Fruit fly (Drosophila melanogaster): ENCODE measurements around the gene subdued.

subdued gene

DNA sequence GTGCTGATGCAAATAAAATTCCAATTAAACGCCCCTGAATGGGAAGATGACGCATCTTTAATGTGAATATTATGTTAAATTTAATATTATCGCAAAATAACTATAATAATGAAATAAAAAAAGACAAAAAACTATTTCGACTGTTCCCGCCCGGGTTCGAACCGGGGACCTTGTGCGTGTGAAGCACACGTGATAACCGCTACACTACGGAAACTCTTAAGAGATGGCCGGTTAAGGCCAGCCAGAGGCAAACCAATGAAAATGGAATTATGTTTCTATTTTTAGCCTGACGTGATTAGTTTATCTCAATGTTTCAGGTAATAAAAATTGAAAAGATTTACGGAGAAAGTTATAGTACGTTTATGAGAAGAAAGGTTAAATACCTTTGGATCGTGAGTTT lies 29.6 kb upstream of the subdued start (continued):
- TF ChIP-seq lab (GFP tag; optimal IDR thresholded peaks at IDR 0.05), result no peak
- no peak for TF ChIP-seq ken (GFP tag; IDR thresholded peaks at IDR 0.05)
- no peak for TF ChIP-seq Rx (GFP tag; IDR thresholded peaks at IDR 0.05)
- peak; percentile 71; the same call in 1 of the 2 replicates for TF ChIP-seq amos (GFP tag; IDR thresholded peaks at IDR 0.05; ENCODE audit: partially characterized antibody)
- TF ChIP-seq Opbp (GFP tag; IDR thresholded peaks at IDR 0.05; ENCODE audit: partially characterized antibody), result peak; percentile 76; the same call in 2 of the 3 replicates
- TF ChIP-seq CG6272 (GFP tag; IDR thresholded peaks at IDR 0.05), result no peak
- TF ChIP-seq Ssrp (tag; optimal IDR thresholded peaks at IDR 0.05), result no peak
- TF ChIP-seq CG1233 (GFP tag; optimal IDR thresholded peaks at IDR 0.05), result no peak
- TF ChIP-seq CG15696 (tag; optimal IDR thresholded peaks at IDR 0.05), result no peak
- no peak for TF ChIP-seq fd64A (GFP tag; optimal IDR thresholded peaks at IDR 0.05)
- TF ChIP-seq dysf (GFP tag; IDR thresholded peaks at IDR 0.05), result no peak
- TF ChIP-seq gce (GFP tag; IDR thresholded peaks at IDR 0.05), result no peak
- TF ChIP-seq disco-r (GFP tag; optimal IDR thresholded peaks at IDR 0.05), result no peak
- no peak for TF ChIP-seq ac (GFP tag; optimal IDR thresholded peaks at IDR 0.05)
- TF ChIP-seq usp (GFP tag; optimal IDR thresholded peaks at IDR 0.05), result no peak
- no peak for TF ChIP-seq kay (GFP tag; optimal IDR thresholded peaks at IDR 0.05)
- TF ChIP-seq bigmax (GFP tag; optimal IDR thresholded peaks at IDR 0.05), result no peak
- TF ChIP-seq CG3995 (GFP tag; optimal IDR thresholded peaks at IDR 0.05), result no peak
- no peak for TF ChIP-seq CG2116 (GFP tag; optimal IDR thresholded peaks at IDR 0.05)
- no peak for TF ChIP-seq fd102C (GFP tag; optimal IDR thresholded peaks at IDR 0.05)
- no peak for TF ChIP-seq CG14710 (tag; optimal IDR thresholded peaks at IDR 0.05)
- no peak for TF ChIP-seq org-1 (GFP tag; optimal IDR thresholded peaks at IDR 0.05)
- no peak for TF ChIP-seq E2f2 (GFP tag; IDR thresholded peaks at IDR 0.05)
- TF ChIP-seq CG12104 (GFP tag; optimal IDR thresholded peaks at IDR 0.05), result peak; percentile 16
- no peak for TF ChIP-seq Fer1 (GFP tag; optimal IDR thresholded peaks at IDR 0.05)
- TF ChIP-seq CG17829 (tag; optimal IDR thresholded peaks at IDR 0.05), result no peak
- TF ChIP-seq ato (GFP tag; IDR thresholded peaks at IDR 0.05; ENCODE audit: partially characterized antibody), result peak; percentile 50; the same call in 1 of the 2 replicates
- TF ChIP-seq CG14441 (GFP tag; IDR thresholded peaks at IDR 0.05), result no peak
- TF ChIP-seq CG1529 (GFP tag; optimal IDR thresholded peaks at IDR 0.05), result no peak
- TF ChIP-seq tna (GFP tag; IDR thresholded peaks at IDR 0.05; ENCODE audit: partially characterized antibody), result peak; percentile 58; the same call in 1 of the 2 replicates
- TF ChIP-seq CG6854 (GFP tag; optimal IDR thresholded peaks at IDR 0.05), result no peak
- TF ChIP-seq CG34376 (GFP tag; optimal IDR thresholded peaks at IDR 0.05), result no peak
- no peak for TF ChIP-seq nerfin-2 (GFP tag; IDR thresholded peaks at IDR 0.05; ENCODE audit: partially characterized antibody)
- TF ChIP-seq CTCF (GFP tag; optimal IDR thresholded peaks at IDR 0.05), result no peak
- no peak for TF ChIP-seq CG11504 (tag; optimal IDR thresholded peaks at IDR 0.05)
- TF ChIP-seq knrl (GFP tag; IDR thresholded peaks at IDR 0.05; ENCODE audit: partially characterized antibody), result peak; percentile 38; the same call in 1 of the 3 replicates
- no peak for TF ChIP-seq sd (tag; optimal IDR thresholded peaks at IDR 0.05)
- no peak for TF ChIP-seq CG12219 (GFP tag; optimal IDR thresholded peaks at IDR 0.05)
- TF ChIP-seq Fer3 (tag; optimal IDR thresholded peaks at IDR 0.05), result no peak
- 0 out of 3 replicates have a peak, but pooled peaks have one; percentile 32 for TF ChIP-seq CG14860 (GFP tag; IDR thresholded peaks at IDR 0.05; ENCODE audit: partially characterized antibody)
- TF ChIP-seq gcm2 (GFP tag; optimal IDR thresholded peaks at IDR 0.05), result no peak
- TF ChIP-seq CG8281 (tag; optimal IDR thresholded peaks at IDR 0.05), result no peak
- TF ChIP-seq MESR4 (GFP tag; optimal IDR thresholded peaks at IDR 0.05), result no peak
- no peak for TF ChIP-seq B-H1 (GFP tag; IDR thresholded peaks at IDR 0.05)
- peak; percentile 59 for TF ChIP-seq Scr (GFP tag; IDR thresholded peaks at IDR 0.05; ENCODE audit: partially characterized antibody)
- TF ChIP-seq sna (GFP tag; IDR thresholded peaks at IDR 0.05; ENCODE audit: partially characterized antibody), result peak; percentile 32; the same call in 1 of the 2 replicates
- TF ChIP-seq stc (GFP tag; IDR thresholded peaks at IDR 0.05), result no peak
- peak; percentile 37; the same call in 1 of the 3 replicates for TF ChIP-seq CG6791 (GFP tag; IDR thresholded peaks at IDR 0.05; ENCODE audit: partially characterized antibody)
- TF ChIP-seq esg (GFP tag; conservative IDR thresholded peaks at IDR 0.05), result no peak
- TF ChIP-seq HLH4C (GFP tag; IDR thresholded peaks at IDR 0.05; ENCODE audit: partially characterized antibody), result peak; percentile 55; the same call in 2 of the 3 replicates

All from whole organism, embryonic.